Worm (Caenorhabditis elegans) whole organism, mixed stage, embryonic: ENCODE data around the gene srt-6.

Experiments used
- M03D4.4 ChIP-seq: sonication (generic microtip); optimal IDR thresholded peaks from 2 replicates; lab custom pipeline; 2017; ENCODE audit warnings: mild to moderate bottlenecking, missing genetic modification characterization, missing compliant biosample characterization
- bed-3 ChIP-seq: fragments of 200-800 bp; sonication (Bioruptor generic); optimal IDR thresholded peaks from 3 replicates; lab custom pipeline; 2018; ENCODE audit warnings: mild to moderate bottlenecking, missing genetic modification characterization, moderate library complexity, missing compliant biosample characterization
- blmp-1 ChIP-seq: fragments of 150-350 bp; optimal IDR thresholded peaks from 2 replicates; lab custom pipeline; 2014; ENCODE audit warnings: missing biosample characterization, missing genetic modification characterization
- ceh-39 ChIP-seq: fragments of 150-350 bp; optimal IDR thresholded peaks from 2 replicates; lab custom pipeline; 2014; ENCODE audit warnings: missing biosample characterization, missing genetic modification characterization
- ceh-43 ChIP-seq: fragments of 200-800 bp; sonication (Bioruptor generic); optimal IDR thresholded peaks from 2 replicates; lab custom pipeline; 2018; ENCODE audit warnings: mild to moderate bottlenecking, missing genetic modification characterization, moderate library complexity, missing compliant biosample characterization
- ceh-83 ChIP-seq: fragments of 200-800 bp; sonication (Bioruptor generic); optimal IDR thresholded peaks from 2 replicates; lab custom pipeline; 2018; ENCODE audit warnings: mild to moderate bottlenecking, missing genetic modification characterization, missing compliant biosample characterization
- ces-1 ChIP-seq: fragments of 150-350 bp; optimal IDR thresholded peaks from 2 replicates; lab custom pipeline; 2014; ENCODE audit warnings: missing biosample characterization, missing genetic modification reagents, missing genetic modification characterization
- cnd-1 ChIP-seq: fragments of 200-800 bp; sonication (Bioruptor generic); optimal IDR thresholded peaks from 2 replicates; lab custom pipeline; 2018; ENCODE audit warnings: mild to moderate bottlenecking, missing genetic modification characterization, missing compliant biosample characterization
- drap-1 ChIP-seq: fragments of 200-800 bp; sonication (Bioruptor generic); optimal IDR thresholded peaks from 3 replicates; lab custom pipeline; 2018; ENCODE audit warnings: mild to moderate bottlenecking, missing genetic modification characterization, missing compliant biosample characterization
- elt-1 ChIP-seq: sonication (generic microtip); optimal IDR thresholded peaks from 2 replicates; lab custom pipeline; 2017; ENCODE audit warnings: missing genetic modification characterization, mild to moderate bottlenecking, missing compliant biosample characterization, antibody characterized with exemption, moderate library complexity, borderline replicate concordance; ENCODE audit not compliant: insufficient read depth
- elt-3 ChIP-seq: fragments of 150-350 bp; optimal IDR thresholded peaks from 2 replicates; lab custom pipeline; 2014; ENCODE audit warnings: missing biosample characterization, missing genetic modification characterization
- flh-1 ChIP-seq: fragments of 200-800 bp; sonication (Bioruptor generic); optimal IDR thresholded peaks from 2 replicates; lab custom pipeline; 2018; ENCODE audit warnings: mild to moderate bottlenecking, missing genetic modification characterization, moderate library complexity, missing compliant biosample characterization
- ham-2 ChIP-seq: fragments of 200-800 bp; sonication (Bioruptor generic); optimal IDR thresholded peaks from 2 replicates; lab custom pipeline; 2018; ENCODE audit warnings: mild to moderate bottlenecking, missing genetic modification characterization, missing compliant biosample characterization
- hlh-1 ChIP-seq: fragments of 150-350 bp; optimal IDR thresholded peaks from 2 replicates; lab custom pipeline; 2014; ENCODE audit warnings: missing biosample characterization, missing genetic modification reagents, missing genetic modification characterization
- lin-13 ChIP-seq: fragments of 150-350 bp; optimal IDR thresholded peaks from 2 replicates; lab custom pipeline; 2014; ENCODE audit warnings: missing biosample characterization, missing genetic modification characterization
- lin-32 ChIP-seq: fragments of 200-800 bp; sonication (Bioruptor generic); optimal IDR thresholded peaks from 2 replicates; lab custom pipeline; 2018; ENCODE audit warnings: mild to moderate bottlenecking, missing genetic modification characterization, missing compliant biosample characterization
- lsy-2 ChIP-seq: fragments of 150-350 bp; optimal IDR thresholded peaks from 2 replicates; lab custom pipeline; 2014; ENCODE audit warnings: missing biosample characterization, missing genetic modification characterization
- mab-5 ChIP-seq: fragments of 150-350 bp; optimal IDR thresholded peaks from 2 replicates; lab custom pipeline; 2014; ENCODE audit warnings: missing biosample characterization, missing genetic modification characterization
- mep-1 ChIP-seq: fragments of 150-350 bp; optimal IDR thresholded peaks from 2 replicates; lab custom pipeline; 2017; ENCODE audit warnings: missing biosample characterization, missing genetic modification reagents, missing genetic modification characterization, inconsistent platforms
- nhr-12 ChIP-seq: fragments of 150-350 bp; optimal IDR thresholded peaks from 2 replicates; lab custom pipeline; 2014; ENCODE audit warnings: missing biosample characterization, missing genetic modification characterization
- nhr-2 ChIP-seq: fragments of 150-350 bp; optimal IDR thresholded peaks from 2 replicates; lab custom pipeline; 2014; ENCODE audit warnings: missing biosample characterization, missing genetic modification characterization
- nhr-237 ChIP-seq: fragments of 150-350 bp; optimal IDR thresholded peaks from 2 replicates; lab custom pipeline; 2014; ENCODE audit warnings: missing biosample characterization, missing genetic modification characterization
- nhr-28 ChIP-seq: fragments of 150-350 bp; optimal IDR thresholded peaks from 2 replicates; lab custom pipeline; 2014; ENCODE audit warnings: missing biosample characterization, missing genetic modification characterization
- pha-4 ChIP-seq: fragments of 150-350 bp; optimal IDR thresholded peaks from 2 replicates; lab custom pipeline; 2018; ENCODE audit warnings: missing biosample characterization, missing genetic modification reagents, missing genetic modification characterization
- sem-2 ChIP-seq: fragments of 200-800 bp; sonication (Bioruptor generic); optimal IDR thresholded peaks from 2 replicates; lab custom pipeline; 2018; ENCODE audit warnings: mild to moderate bottlenecking, missing genetic modification characterization, missing compliant biosample characterization
- snpc-4 ChIP-seq: fragments of 150-350 bp; optimal IDR thresholded peaks from 2 replicates; lab custom pipeline; 2014; ENCODE audit warnings: missing biosample characterization, missing genetic modification characterization
- tbx-8 ChIP-seq: fragments of 200-800 bp; sonication (Bioruptor generic); optimal IDR thresholded peaks from 2 replicates; lab custom pipeline; 2018; ENCODE audit warnings: mild to moderate bottlenecking, missing genetic modification characterization, moderate library complexity, missing compliant biosample characterization
- unc-120 ChIP-seq: sonication (generic microtip); optimal IDR thresholded peaks from 2 replicates; lab custom pipeline; 2017; ENCODE audit warnings: missing genetic modification characterization, missing compliant biosample characterization; ENCODE audit not compliant: poor library complexity, severe bottlenecking
- unc-39 ChIP-seq: fragments of 150-350 bp; optimal IDR thresholded peaks from 2 replicates; lab custom pipeline; 2014; ENCODE audit warnings: missing biosample characterization, missing genetic modification characterization
- unc-62 ChIP-seq: fragments of 150-350 bp; optimal IDR thresholded peaks from 2 replicates; lab custom pipeline; 2014; ENCODE audit warnings: missing biosample characterization, missing genetic modification reagents, missing genetic modification characterization
- zip-8 ChIP-seq: fragments of 150-350 bp; optimal IDR thresholded peaks from 2 replicates; lab custom pipeline; 2014; ENCODE audit warnings: missing biosample characterization, missing genetic modification characterization
- ztf-11 ChIP-seq: fragments of 150-350 bp; optimal IDR thresholded peaks from 2 replicates; lab custom pipeline; 2014; ENCODE audit warnings: missing biosample characterization, missing genetic modification characterization

Gene srt-6

DNA sequence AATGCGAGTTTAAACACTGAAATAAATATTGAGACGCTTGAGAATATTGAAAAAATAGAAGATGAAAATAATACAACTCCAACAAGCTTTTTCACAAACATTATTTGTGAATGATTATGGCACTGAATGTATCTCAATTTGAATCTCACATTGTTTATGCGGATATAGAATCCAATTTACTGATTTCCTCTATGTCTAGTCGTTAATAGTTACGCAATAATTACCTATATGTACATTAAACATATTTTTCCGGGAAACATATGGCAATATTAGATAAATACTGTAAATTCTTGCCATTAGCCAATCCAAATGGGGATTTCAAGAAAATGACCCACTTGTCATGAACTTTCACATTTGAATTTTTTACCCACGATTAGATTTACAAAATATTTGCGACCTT, 13.3 kb downstream of the srt-6 start, which contains the start of gene srx-9:
srx-9 (minus strand) TSS at position 101 of the 400 bp plus-strand sequence.
- TF ChIP-seq hlh-1 (tag; lab: Kevin White, UChicago): no peak
- TF ChIP-seq ham-2 (GFP tag; lab: Kevin White, UChicago): no peak
- peak; percentile 33 for TF ChIP-seq zip-8 (tag; lab: Kevin White, UChicago)
- no peak for TF ChIP-seq snpc-4 (tag; lab: Kevin White, UChicago)
- TF ChIP-seq nhr-12 (tag; lab: Kevin White, UChicago): no peak

DNA sequence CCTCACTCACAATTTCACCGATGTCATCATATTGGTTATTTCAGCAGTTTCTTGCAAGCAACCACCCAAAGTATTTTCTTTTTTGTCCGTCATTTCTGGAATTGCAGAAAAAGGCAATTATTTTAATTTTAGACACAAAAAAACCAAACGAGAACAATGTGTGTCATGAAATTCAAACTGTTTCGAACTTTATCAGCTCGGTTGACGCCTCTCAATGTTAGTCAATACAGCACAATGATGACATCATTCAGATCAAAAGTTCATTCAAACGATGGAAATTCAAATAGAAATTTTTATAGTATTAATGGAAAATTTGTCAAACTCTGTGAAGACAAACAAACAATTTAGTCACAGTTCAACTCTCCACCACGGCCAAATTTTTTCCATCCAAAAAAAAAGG, 16.7 kb downstream of the srt-6 start, which contains the start of gene fbxa-105:
fbxa-105 (minus strand) TSS at position 97 of the 400 bp plus-strand sequence.
- TF ChIP-seq elt-1 (tag; lab: Kevin White, UChicago) (no peak), cnd-1 (tag; lab: Kevin White, UChicago) (no peak), hlh-1 (tag; lab: Kevin White, UChicago) (no peak), lin-13 (no peak), elt-3 (no peak), ham-2 (GFP tag; lab: Kevin White, UChicago) (no peak), tbx-8 (GFP tag; lab: Kevin White, UChicago) (no peak), unc-120 (no peak), ceh-43 (GFP tag; lab: Kevin White, UChicago) (no peak), blmp-1 (no peak), unc-39 (tag; lab: Kevin White, UChicago) (no peak), lin-32 (GFP tag; lab: Kevin White, UChicago) (no peak), lsy-2 (tag; lab: Kevin White, UChicago) (no peak), mep-1 (tag; lab: Kevin White, UChicago) (no peak)
- TF ChIP-seq, all 35 proteins: peak for 0

- TF ChIP-seq blmp-1 (no peak), cnd-1 (tag; lab: Kevin White, UChicago) (no peak), nhr-2 (tag; lab: Kevin White, UChicago) (no peak), ceh-39 (no peak), ceh-83 (GFP tag; lab: Kevin White, UChicago) (no peak), nhr-28 (tag; lab: Kevin White, UChicago) (no peak), pha-4 (tag; lab: Kevin White, UChicago) (no peak), unc-62 (GFP tag; lab: Kevin White, UChicago) (no peak), sem-2 (no peak), hlh-1 (tag; lab: Kevin White, UChicago) (no peak), flh-1 (GFP tag; lab: Kevin White, UChicago) (no peak), ztf-11 (tag; lab: Kevin White, UChicago) (no peak), unc-39 (tag; lab: Kevin White, UChicago) (no peak), snpc-4 (tag; lab: Kevin White, UChicago) (no peak)
- TF ChIP-seq, all 35 proteins: peak for 0
Observed at ce11 chrV:7389771-7390170, 18.8 kb downstream of the srt-6 start, which contains the start of gene C02H6.1. C02H6.1 (minus strand) TSS chrV:7389871.

DNA sequence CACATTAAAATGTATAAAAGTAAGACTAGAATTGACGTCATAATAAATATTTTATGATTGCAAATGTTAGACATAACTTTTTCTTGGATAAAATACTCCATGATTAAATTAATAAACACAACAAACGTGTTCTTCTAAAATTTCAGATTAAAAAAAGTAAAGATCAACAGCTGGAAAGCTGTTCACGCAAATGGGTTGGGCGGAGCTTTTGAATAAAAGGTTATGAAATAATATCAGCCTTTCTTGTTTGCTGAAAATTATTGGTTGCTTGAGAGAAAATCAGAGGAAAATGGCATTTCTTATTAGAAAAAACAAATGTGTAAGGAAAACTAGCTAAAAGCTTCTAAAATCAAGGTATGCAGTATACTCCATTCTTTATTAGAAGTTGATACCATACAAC, 20.9 kb downstream of the srt-6 start, which contains the start of gene C02H6.3:
C02H6.3 (minus strand) TSS at position 101 of the 400 bp plus-strand sequence.
- no peak for TF ChIP-seq cnd-1 (tag; lab: Kevin White, UChicago)
- TF ChIP-seq blmp-1: no peak
- TF ChIP-seq M03D4.4 (tag; lab: Kevin White, UChicago): no peak
- no peak for TF ChIP-seq lsy-2 (tag; lab: Kevin White, UChicago)
- TF ChIP-seq hlh-1 (tag; lab: Kevin White, UChicago): no peak
- TF ChIP-seq ztf-11 (tag; lab: Kevin White, UChicago): no peak
- no peak for TF ChIP-seq ces-1 (GFP tag; lab: Kevin White, UChicago)
- no peak for TF ChIP-seq lin-32 (GFP tag; lab: Kevin White, UChicago)
- no peak for TF ChIP-seq mep-1 (tag; lab: Kevin White, UChicago)
- no peak for TF ChIP-seq unc-62 (GFP tag; lab: Kevin White, UChicago)
- no peak for TF ChIP-seq nhr-2 (tag; lab: Kevin White, UChicago)
- TF ChIP-seq bed-3: no peak
- TF ChIP-seq ceh-39: no peak
- no peak for TF ChIP-seq unc-39 (tag; lab: Kevin White, UChicago)
- TF ChIP-seq elt-1 (tag; lab: Kevin White, UChicago): no peak
- TF ChIP-seq, all 35 proteins: peak for 0

DNA sequence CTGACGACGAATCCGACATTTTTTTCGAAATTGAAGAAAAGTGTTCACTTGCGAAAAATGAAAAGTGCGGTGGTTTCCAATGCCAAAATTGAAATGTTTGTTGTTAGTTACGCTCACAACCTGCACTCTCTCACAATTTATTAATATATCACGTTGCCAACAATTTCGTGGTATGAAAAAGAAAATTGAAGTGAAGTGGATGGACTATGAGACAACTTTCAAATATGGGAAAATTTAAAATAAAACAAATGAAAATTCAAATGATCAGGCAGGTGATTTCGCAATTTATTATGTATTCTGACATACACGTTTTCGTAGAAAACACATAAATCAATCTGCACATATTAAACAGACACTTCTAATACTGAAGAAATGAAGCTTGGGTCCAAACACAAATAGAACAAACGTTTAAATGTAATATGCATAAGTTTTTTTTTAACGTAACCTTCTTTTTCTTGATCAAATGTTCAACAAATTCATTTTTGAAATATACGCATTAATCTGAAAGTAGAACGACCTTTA, 22.5 kb downstream of the srt-6 start, which contains the start of gene srp-6:
srp-6 (minus strand) TSS at position 51 of the 522 bp plus-strand sequence.
- no peak for TF ChIP-seq hlh-1 (tag; lab: Kevin White, UChicago)
- TF ChIP-seq elt-3: no peak
- no peak for TF ChIP-seq elt-1 (tag; lab: Kevin White, UChicago)
- TF ChIP-seq nhr-28 (tag; lab: Kevin White, UChicago): no peak
- no peak for TF ChIP-seq snpc-4 (tag; lab: Kevin White, UChicago)
- TF ChIP-seq drap-1: no peak
- TF ChIP-seq ceh-43 (GFP tag; lab: Kevin White, UChicago): no peak
- no peak for TF ChIP-seq unc-62 (GFP tag; lab: Kevin White, UChicago)
- no peak for TF ChIP-seq sem-2
- no peak for TF ChIP-seq M03D4.4 (tag; lab: Kevin White, UChicago)
- no peak for TF ChIP-seq lsy-2 (tag; lab: Kevin White, UChicago)
- no peak for TF ChIP-seq lin-13
- TF ChIP-seq unc-120: no peak
- TF ChIP-seq ceh-83 (GFP tag; lab: Kevin White, UChicago): no peak
- TF ChIP-seq mab-5 (tag; lab: Kevin White, UChicago): no peak
- no peak for TF ChIP-seq nhr-237
- TF ChIP-seq pha-4 (tag; lab: Kevin White, UChicago): no peak
- TF ChIP-seq, all 35 proteins: peak for 0
